Worm (Caenorhabditis elegans) whole organism, L1 larva: ENCODE data around the gene F10E9.1.
A peak's percentile ranks its signal among the peaks of the same experiment; 100 is the strongest.

Source experiments
- C16A3.4 ChIP-seq: fragments of 150-350 bp; optimal IDR thresholded peaks from 2 replicates; lab custom pipeline; 2014; ENCODE audit warnings: missing biosample characterization, missing genetic modification characterization
- C34B4.2 ChIP-seq: sonication (generic microtip); optimal IDR thresholded peaks from 2 replicates; lab custom pipeline; 2017; ENCODE audit warnings: mild to moderate bottlenecking, missing genetic modification characterization, missing compliant biosample characterization
- Y116A8C.19 ChIP-seq: sonication (generic microtip); optimal IDR thresholded peaks from 2 replicates; lab custom pipeline; 2016; ENCODE audit warnings: missing compliant biosample characterization, missing genetic modification characterization, borderline replicate concordance
- aha-1 ChIP-seq: fragments of 150-350 bp; optimal IDR thresholded peaks from 2 replicates; lab custom pipeline; 2014; ENCODE audit warnings: missing biosample characterization, missing genetic modification characterization
- alr-1 ChIP-seq: fragments of 200-800 bp; sonication (Bioruptor generic); optimal IDR thresholded peaks from 2 replicates; lab custom pipeline; 2018; ENCODE audit warnings: borderline replicate concordance, mild to moderate bottlenecking, missing genetic modification characterization, missing compliant biosample characterization
- aly-2 ChIP-seq: fragments of 150-350 bp; optimal IDR thresholded peaks from 2 replicates; lab custom pipeline; 2014; ENCODE audit warnings: missing biosample characterization, missing genetic modification characterization
- ceh-90 ChIP-seq: sonication (generic microtip); optimal IDR thresholded peaks from 2 replicates; lab custom pipeline; 2016; ENCODE audit warnings: missing genetic modification characterization, missing compliant biosample characterization
- dsc-1 ChIP-seq: sonication (generic microtip); optimal IDR thresholded peaks from 2 replicates; lab custom pipeline; 2016; ENCODE audit warnings: mild to moderate bottlenecking, missing genetic modification characterization, missing compliant biosample characterization
- efl-3 ChIP-seq: fragments of 200-800 bp; sonication (Bioruptor generic); optimal IDR thresholded peaks from 2 replicates; lab custom pipeline; 2018; ENCODE audit warnings: mild to moderate bottlenecking, missing genetic modification characterization, missing compliant biosample characterization
- egl-13 ChIP-seq: sonication (generic microtip); optimal IDR thresholded peaks from 2 replicates; lab custom pipeline; 2016; ENCODE audit warnings: missing genotype, missing genetic modification reagents, missing genetic modification characterization, missing compliant biosample characterization
- elt-2 ChIP-seq: sonication (generic microtip); optimal IDR thresholded peaks from 2 replicates; lab custom pipeline; 2016; ENCODE audit warnings: missing genetic modification characterization, mild to moderate bottlenecking, inconsistent platforms, missing compliant biosample characterization, missing genetic modification reagents
- elt-3 ChIP-seq, 6 experiments: fragments of 150-350 bp in 1 of 6; sonication (generic microtip); optimal IDR thresholded peaks; 2 replicates each; lab custom pipeline; 2017 to 2018; ENCODE audit warnings: missing biosample characterization in 6 of 6, missing genetic modification characterization in 6 of 6, inconsistent platforms in 1 of 6
- ets-5 ChIP-seq: fragments of 200-800 bp; sonication (Bioruptor generic); IDR thresholded peaks from 2 replicates; pipeline ENCODE4 v1.3.6; 2022; ENCODE audit warnings: missing genetic modification characterization, missing compliant biosample characterization
- fkh-10 ChIP-seq: sonication (generic microtip); optimal IDR thresholded peaks from 2 replicates; lab custom pipeline; 2017; ENCODE audit warnings: missing biosample characterization, missing genetic modification reagents, missing genetic modification characterization
- fkh-4 ChIP-seq: sonication (generic microtip); optimal IDR thresholded peaks from 2 replicates; lab custom pipeline; 2016; ENCODE audit warnings: missing compliant biosample characterization, missing genetic modification characterization, borderline replicate concordance
- fos-1 ChIP-seq: fragments of 150-350 bp; optimal IDR thresholded peaks from 2 replicates; lab custom pipeline; 2014; ENCODE audit warnings: missing biosample characterization, missing genetic modification characterization
- grh-1 ChIP-seq: fragments of 200-800 bp; sonication (Bioruptor generic); IDR thresholded peaks from 2 replicates; pipeline ENCODE4 v1.3.6; 2022; ENCODE audit warnings: missing genetic modification reagents, missing genetic modification characterization, missing compliant biosample characterization
- hlh-4 ChIP-seq: sonication (generic microtip); optimal IDR thresholded peaks from 2 replicates; lab custom pipeline; 2016; ENCODE audit warnings: mild to moderate bottlenecking, missing genetic modification characterization, missing compliant biosample characterization
- irx-1 ChIP-seq: sonication (generic microtip); optimal IDR thresholded peaks from 2 replicates; lab custom pipeline; 2016; ENCODE audit warnings: missing genetic modification characterization, missing compliant biosample characterization
- mdl-1 ChIP-seq, 2 experiments: fragments of 150-350 bp; optimal IDR thresholded peaks; 2 replicates each; lab custom pipeline; 2014 to 2017; ENCODE audit warnings: missing biosample characterization in 2 of 2, missing genetic modification characterization in 2 of 2, inconsistent platforms in 1 of 2
- mef-2 ChIP-seq: fragments of 150-350 bp; optimal IDR thresholded peaks from 2 replicates; lab custom pipeline; 2014; ENCODE audit warnings: missing biosample characterization, missing genetic modification characterization
- nhr-11 ChIP-seq: fragments of 150-350 bp; optimal IDR thresholded peaks from 2 replicates; lab custom pipeline; 2014; ENCODE audit warnings: missing biosample characterization, missing genetic modification characterization
- nhr-20 ChIP-seq: sonication (generic microtip); optimal IDR thresholded peaks from 2 replicates; lab custom pipeline; 2016; ENCODE audit warnings: mild to moderate bottlenecking, missing genetic modification characterization, missing compliant biosample characterization
- nhr-28 ChIP-seq: fragments of 150-350 bp; optimal IDR thresholded peaks from 2 replicates; lab custom pipeline; 2014; ENCODE audit warnings: missing biosample characterization, missing genetic modification characterization
- nhr-47 ChIP-seq: sonication (generic microtip); optimal IDR thresholded peaks from 2 replicates; lab custom pipeline; 2016; ENCODE audit warnings: mild to moderate bottlenecking, missing genetic modification characterization, moderate library complexity, missing compliant biosample characterization
- nhr-71 ChIP-seq: sonication (generic microtip); optimal IDR thresholded peaks from 2 replicates; lab custom pipeline; 2016; ENCODE audit warnings: mild to moderate bottlenecking, missing genetic modification characterization, moderate library complexity, missing compliant biosample characterization
- nhr-84 ChIP-seq: sonication (generic microtip); optimal IDR thresholded peaks from 2 replicates; lab custom pipeline; 2017; ENCODE audit warnings: missing biosample characterization, missing genetic modification characterization
- nhr-85 ChIP-seq: sonication (generic microtip); peaks from one replicate; lab custom pipeline; 2016; ENCODE audit warnings: missing genetic modification characterization, inconsistent platforms, missing compliant biosample characterization
- rnt-1 ChIP-seq: sonication (generic microtip); optimal IDR thresholded peaks from 2 replicates; lab custom pipeline; 2016; ENCODE audit warnings: mild to moderate bottlenecking, missing genetic modification characterization, moderate library complexity, missing compliant biosample characterization
- snpc-4 ChIP-seq: fragments of 150-350 bp; optimal IDR thresholded peaks from 2 replicates; lab custom pipeline; 2014; ENCODE audit warnings: missing biosample characterization, missing genetic modification characterization
- snu-23 ChIP-seq: sonication (generic microtip); optimal IDR thresholded peaks from 2 replicates; lab custom pipeline; 2016; ENCODE audit warnings: missing genetic modification characterization, missing compliant biosample characterization
- sox-4 ChIP-seq: sonication (generic microtip); optimal IDR thresholded peaks from 2 replicates; lab custom pipeline; 2016; ENCODE audit warnings: missing genetic modification characterization, missing compliant biosample characterization
- sup-37 ChIP-seq: fragments of 200-800 bp; sonication (Bioruptor generic); optimal IDR thresholded peaks from 2 replicates; lab custom pipeline; 2018; ENCODE audit warnings: mild to moderate bottlenecking, missing genetic modification characterization, missing compliant biosample characterization
- swsn-7 ChIP-seq: sonication (generic microtip); optimal IDR thresholded peaks from 2 replicates; lab custom pipeline; 2016; ENCODE audit warnings: missing genetic modification characterization, missing compliant biosample characterization
- tbx-2 ChIP-seq: sonication (generic microtip); optimal IDR thresholded peaks from 2 replicates; lab custom pipeline; 2016; ENCODE audit warnings: missing genetic modification characterization, missing compliant biosample characterization
- tlp-1 ChIP-seq: fragments of 150-350 bp; optimal IDR thresholded peaks from 2 replicates; lab custom pipeline; 2014; ENCODE audit warnings: missing biosample characterization, missing genetic modification characterization
- unc-130 ChIP-seq: fragments of 150-350 bp; optimal IDR thresholded peaks from 2 replicates; lab custom pipeline; 2017; ENCODE audit warnings: missing biosample characterization, missing genetic modification characterization, inconsistent platforms
- unc-30 ChIP-seq: sonication (generic microtip); optimal IDR thresholded peaks from 2 replicates; lab custom pipeline; 2017; ENCODE audit warnings: missing biosample characterization, missing genetic modification characterization
- unc-62 ChIP-seq: fragments of 150-350 bp; optimal IDR thresholded peaks from 2 replicates; lab custom pipeline; 2014; ENCODE audit warnings: missing biosample characterization, missing genetic modification reagents, missing genetic modification characterization
- unc-86 ChIP-seq: sonication (generic microtip); optimal IDR thresholded peaks from 2 replicates; lab custom pipeline; 2016; ENCODE audit warnings: missing genetic modification characterization, missing compliant biosample characterization
- unc-98 ChIP-seq: fragments of 200-800 bp; sonication (Bioruptor generic); IDR thresholded peaks from 2 replicates; pipeline ENCODE4 v1.3.6; 2022; ENCODE audit warnings: missing genetic modification characterization, missing compliant biosample characterization
- xbp-1 ChIP-seq: sonication (generic microtip); optimal IDR thresholded peaks from 2 replicates; lab custom pipeline; 2016; ENCODE audit warnings: missing genetic modification characterization, missing compliant biosample characterization
- zip-4 ChIP-seq: fragments of 200-800 bp; sonication (Bioruptor generic); optimal IDR thresholded peaks from 2 replicates; lab custom pipeline; 2018; ENCODE audit warnings: mild to moderate bottlenecking, missing genetic modification characterization, moderate library complexity, missing compliant biosample characterization
- ztf-11 ChIP-seq, 2 experiments: sonication (generic microtip); optimal IDR thresholded peaks; 2 replicates each; lab custom pipeline; 2016 to 2017; ENCODE audit warnings: missing genetic modification characterization in 2 of 2, missing biosample characterization in 1 of 2, missing compliant biosample characterization in 1 of 2
- ztf-4 ChIP-seq: fragments of 150-350 bp; optimal IDR thresholded peaks from 2 replicates; lab custom pipeline; 2014; ENCODE audit warnings: missing biosample characterization, missing genetic modification characterization

The F10E9.1 gene

ce11 chrIII:8279567-8279966 lies 43.4 kb upstream of the F10E9.1 start:
- TF ChIP-seq egl-13 (tag; lab: Kevin White, UChicago): no peak
- TF ChIP-seq nhr-71 (tag; lab: Kevin White, UChicago): no peak
- no peak for TF ChIP-seq mdl-1 (tag; optimal IDR thresholded peaks at IDR 0.05; lab: Kevin White, UChicago)
- no peak for TF ChIP-seq fos-1
- TF ChIP-seq C16A3.4: no peak
- TF ChIP-seq unc-130 (tag; lab: Kevin White, UChicago): no peak
- TF ChIP-seq ets-5 (GFP tag; lab: Robert Waterston, UW): no peak
- TF ChIP-seq elt-3 (tag; optimal IDR thresholded peaks at IDR 0.05; lab: Kevin White, UChicago): no peak
- TF ChIP-seq fkh-10 (GFP tag; lab: Kevin White, UChicago): no peak
- TF ChIP-seq fkh-4: no peak
- no peak for TF ChIP-seq nhr-85
- no peak for TF ChIP-seq ztf-4 (tag; lab: Kevin White, UChicago)
- no peak for TF ChIP-seq rnt-1
- no peak for TF ChIP-seq swsn-7 (tag; lab: Kevin White, UChicago)

DNA sequence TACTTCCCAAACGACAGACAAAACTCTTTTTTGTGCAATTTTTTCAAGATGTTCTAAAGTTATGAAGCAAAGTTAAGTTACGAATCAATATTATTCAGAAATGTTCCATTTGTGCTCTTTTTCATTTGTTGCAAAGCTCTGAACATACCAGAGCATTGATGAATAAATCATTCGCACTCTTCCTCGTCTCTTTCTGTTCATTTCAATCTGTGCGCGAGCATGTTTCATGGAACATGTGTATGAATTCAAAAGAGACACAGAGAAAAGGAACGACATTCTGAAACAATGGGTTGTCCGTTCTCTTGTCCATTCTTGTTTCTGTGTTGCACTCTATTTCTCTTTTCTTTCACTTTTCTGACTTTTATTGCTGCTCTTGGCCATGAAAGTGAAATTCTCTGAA lies 42.6 kb upstream of the F10E9.1 start:
- TF ChIP-seq irx-1 (tag; lab: Kevin White, UChicago) (no peak), sup-37 (GFP tag; lab: Kevin White, UChicago) (no peak), nhr-47 (tag; lab: Kevin White, UChicago) (no peak), egl-13 (tag; lab: Kevin White, UChicago) (no peak)
- TF ChIP-seq, all 84 proteins: peak for 0

- TF ChIP-seq C16A3.4 (no peak), nhr-28 (tag; lab: Kevin White, UChicago) (no peak), mef-2 (tag; lab: Kevin White, UChicago) (no peak), unc-30 (tag; lab: Kevin White, UChicago) (no peak), irx-1 (tag; lab: Kevin White, UChicago) (no peak), egl-13 (tag; lab: Kevin White, UChicago) (no peak), Y116A8C.19 (tag; lab: Kevin White, UChicago) (no peak)
Measured at ce11 chrIII:8281310-8281709, 41.7 kb upstream of the F10E9.1 start.

DNA sequence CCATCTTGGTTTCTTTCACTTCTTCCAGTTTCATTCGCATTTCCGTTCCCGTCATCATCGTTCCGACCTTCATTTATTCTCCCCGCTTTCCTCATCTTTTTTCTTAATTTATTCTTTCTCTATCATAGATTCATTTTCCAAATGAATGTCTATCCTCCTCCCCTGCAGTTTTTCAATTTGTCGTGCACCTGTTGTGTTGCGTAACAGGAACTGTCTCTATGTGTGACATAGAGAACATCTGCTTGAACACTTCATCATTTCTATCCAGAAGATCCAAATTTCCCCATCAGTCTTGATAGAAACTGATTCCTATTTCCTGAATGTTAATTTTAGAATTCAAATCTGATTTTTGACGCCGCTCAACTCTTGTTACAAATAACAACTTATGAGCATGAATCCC lies 39.4 kb upstream of the F10E9.1 start:
- TF ChIP-seq alr-1 (tag; lab: Kevin White, UChicago) (no peak), dsc-1 (tag; lab: Kevin White, UChicago) (no peak), zip-4 (GFP tag; lab: Kevin White, UChicago) (no peak), C34B4.2 (no peak), aly-2 (tag; lab: Kevin White, UChicago) (no peak), ztf-11 (tag; optimal IDR thresholded peaks at IDR 0.05; lab: Kevin White, UChicago) (peak in 1 of 2 experiments; percentile 69), mef-2 (tag; lab: Kevin White, UChicago) (no peak), tbx-2 (tag; lab: Kevin White, UChicago) (peak; percentile 47), nhr-84 (tag; lab: Kevin White, UChicago) (no peak), hlh-4 (tag; lab: Kevin White, UChicago) (no peak), nhr-47 (tag; lab: Kevin White, UChicago) (no peak), efl-3 (GFP tag; lab: Kevin White, UChicago) (no peak), tlp-1 (tag; lab: Kevin White, UChicago) (no peak), grh-1 (GFP tag; lab: Robert Waterston, UW) (no peak), nhr-20 (tag; lab: Kevin White, UChicago) (no peak), unc-86 (peak; percentile 3), xbp-1 (tag; lab: Kevin White, UChicago) (no peak), nhr-85 (peak; percentile 54), irx-1 (tag; lab: Kevin White, UChicago) (no peak), snpc-4 (no peak), rnt-1 (no peak), snu-23 (GFP tag; lab: Kevin White, UChicago) (no peak), egl-13 (tag; lab: Kevin White, UChicago) (no peak), sox-4 (tag; lab: Kevin White, UChicago) (no peak), ceh-90 (tag; lab: Kevin White, UChicago) (no peak), aha-1 (no peak), ets-5 (GFP tag; lab: Robert Waterston, UW) (no peak), elt-2 (tag; lab: Kevin White, UChicago) (no peak), nhr-11 (tag; lab: Kevin White, UChicago) (no peak), unc-62 (GFP tag; lab: Kevin White, UChicago) (no peak), unc-98 (no peak)
